Fruit fly (Drosophila melanogaster) whole organism, embryonic: ENCODE data around the gene RpL23A.

Source experiments
- Atf-2 ChIP-seq: fragments of 200-800 bp; sonication (Bioruptor generic); optimal IDR thresholded peaks from 2 replicates; lab custom pipeline; 2016; ENCODE audit warnings: missing biosample characterization, missing genetic modification characterization
- Awh ChIP-seq: fragments of 200-800 bp; sonication (Bioruptor generic); IDR thresholded peaks from 2 replicates; pipeline ENCODE4, ENCODE4 v1.3.6; 2022; ENCODE audit warnings: missing biosample characterization, missing genetic modification characterization
- Blimp-1 ChIP-seq: fragments of 200-800 bp; sonication (Bioruptor generic); optimal IDR thresholded peaks from 3 replicates; lab custom pipeline; 2018; ENCODE audit warnings: missing biosample characterization, missing genetic modification characterization, mild to moderate bottlenecking, moderate library complexity, missing genetic modification reagents
- BtbVII ChIP-seq: fragments of 200-800 bp; sonication (Bioruptor generic); optimal IDR thresholded peaks from 3 replicates; lab custom pipeline; 2017; ENCODE audit warnings: missing biosample characterization, mild to moderate bottlenecking, missing genetic modification characterization
- CG10147 ChIP-seq: fragments of 200-800 bp; sonication (Bioruptor generic); optimal IDR thresholded peaks from 2 replicates; lab custom pipeline; 2019; ENCODE audit warnings: missing biosample characterization, mild to moderate bottlenecking, missing genetic modification characterization, moderate library complexity
- CG10267 ChIP-seq: fragments of 200-800 bp; sonication (Bioruptor generic); optimal IDR thresholded peaks from 2 replicates; lab custom pipeline; 2018; ENCODE audit warnings: missing biosample characterization, mild to moderate bottlenecking, missing genetic modification characterization, moderate library complexity
- CG10321 ChIP-seq: fragments of 200-800 bp; sonication (Bioruptor generic); IDR thresholded peaks from 2 replicates; pipeline ENCODE4 v1.3.6; 2022; ENCODE audit warnings: missing biosample characterization, missing genetic modification characterization
- CG12299 ChIP-seq: fragments of 200-800 bp; sonication (Bioruptor generic); optimal IDR thresholded peaks from 2 replicates; lab custom pipeline; 2018; ENCODE audit warnings: missing biosample characterization, mild to moderate bottlenecking, missing genetic modification characterization
- CG14860 ChIP-seq: fragments of 200-800 bp; sonication (Bioruptor generic); IDR thresholded peaks from 3 replicates; pipeline ENCODE4 v1.3.6; 2022; ENCODE audit warnings: missing biosample characterization, missing genetic modification characterization; ENCODE audit not compliant: partially characterized antibody
- CG17186 ChIP-seq: fragments of 200-800 bp; sonication (Bioruptor generic); optimal IDR thresholded peaks from 3 replicates; lab custom pipeline; 2017; ENCODE audit warnings: missing biosample characterization, missing genetic modification reagents, missing genetic modification characterization
- CG2120 ChIP-seq: fragments of 200-800 bp; sonication (Bioruptor generic); optimal IDR thresholded peaks from 3 replicates; lab custom pipeline; 2016; ENCODE audit warnings: missing biosample characterization, missing genetic modification characterization
- CG2712 ChIP-seq: fragments of 200-800 bp; optimal IDR thresholded peaks from 3 replicates; lab custom pipeline; 2019; ENCODE audit warnings: missing biosample characterization, mild to moderate bottlenecking, missing genetic modification characterization, moderate library complexity
- CG32532 ChIP-seq: fragments of 200-800 bp; sonication (Bioruptor generic); IDR thresholded peaks from 2 replicates; pipeline ENCODE4 v1.3.6; 2022; ENCODE audit warnings: missing biosample characterization, missing genetic modification characterization
- CG33557 ChIP-seq: fragments of 200-800 bp; sonication (Bioruptor generic); optimal IDR thresholded peaks from 2 replicates; lab custom pipeline; 2019; ENCODE audit warnings: missing biosample characterization, mild to moderate bottlenecking, missing genetic modification characterization, moderate library complexity
- CG4282 ChIP-seq: fragments of 200-800 bp; sonication (Bioruptor generic); optimal IDR thresholded peaks from 2 replicates; lab custom pipeline; 2016; ENCODE audit warnings: missing biosample characterization, missing genetic modification characterization
- CG4617 ChIP-seq: fragments of 200-800 bp; sonication (Bioruptor generic); optimal IDR thresholded peaks from 3 replicates; lab custom pipeline; 2016; ENCODE audit warnings: missing biosample characterization, missing genetic modification characterization, borderline replicate concordance
- CG4707 ChIP-seq: fragments of 200-800 bp; sonication (Bioruptor generic); optimal IDR thresholded peaks from 2 replicates; lab custom pipeline; 2018; ENCODE audit warnings: missing biosample characterization, mild to moderate bottlenecking, missing genetic modification characterization, moderate library complexity
- CG5180 ChIP-seq: fragments of 200-800 bp; sonication (Bioruptor generic); optimal IDR thresholded peaks from 3 replicates; lab custom pipeline; 2017; ENCODE audit warnings: missing biosample characterization, missing genetic modification characterization, mild to moderate bottlenecking, moderate library complexity, missing genetic modification reagents
- CG6765 ChIP-seq: fragments of 200-800 bp; sonication (Bioruptor generic); optimal IDR thresholded peaks from 3 replicates; lab custom pipeline; 2017; ENCODE audit warnings: missing biosample characterization, mild to moderate bottlenecking, missing genetic modification characterization
- CG7745 ChIP-seq: fragments of 200-800 bp; sonication (Bioruptor generic); optimal IDR thresholded peaks from 2 replicates; lab custom pipeline; 2018; ENCODE audit warnings: missing biosample characterization, mild to moderate bottlenecking, missing genetic modification characterization, moderate library complexity
- CG9727 ChIP-seq: fragments of 200-800 bp; sonication (Bioruptor generic); optimal IDR thresholded peaks from 3 replicates; lab custom pipeline; 2017; ENCODE audit warnings: missing biosample characterization, mild to moderate bottlenecking, missing genetic modification characterization
- Chrac-16 ChIP-seq: fragments of 200-800 bp; sonication (Bioruptor generic); optimal IDR thresholded peaks from 3 replicates; lab custom pipeline; 2016; ENCODE audit warnings: missing biosample characterization, missing genetic modification characterization
- Dll ChIP-seq: fragments of 200-800 bp; sonication (Bioruptor generic); IDR thresholded peaks from 4 replicates; pipeline ENCODE4 v1.3.6; 2022; ENCODE audit warnings: missing biosample characterization, missing genetic modification characterization; ENCODE audit not compliant: partially characterized antibody
- Hey ChIP-seq: fragments of 200-800 bp; sonication (Bioruptor generic); optimal IDR thresholded peaks from 3 replicates; lab custom pipeline; 2018; ENCODE audit warnings: missing biosample characterization, mild to moderate bottlenecking, missing genetic modification characterization
- Myb ChIP-seq: fragments of 200-800 bp; sonication (Bioruptor generic); optimal IDR thresholded peaks from 2 replicates; lab custom pipeline; 2016; ENCODE audit warnings: missing biosample characterization, missing genetic modification characterization
- Spps ChIP-seq: fragments of 200-800 bp; sonication (Bioruptor generic); optimal IDR thresholded peaks from 2 replicates; lab custom pipeline; 2018; ENCODE audit warnings: missing biosample characterization, mild to moderate bottlenecking, missing genetic modification characterization
- Usf ChIP-seq: fragments of 200-800 bp; sonication (Bioruptor generic); optimal IDR thresholded peaks from 2 replicates; lab custom pipeline; 2017; ENCODE audit warnings: missing genotype, missing biosample characterization, missing genetic modification characterization
- aop ChIP-seq: fragments of 200-800 bp; sonication (Bioruptor generic); IDR thresholded peaks from 2 replicates; pipeline ENCODE4 v1.3.6; 2022; ENCODE audit warnings: missing biosample characterization, missing genetic modification characterization
- ap ChIP-seq: fragments of 200-800 bp; sonication (Bioruptor generic); IDR thresholded peaks from 2 replicates; pipeline ENCODE4 v1.3.6; 2022; ENCODE audit warnings: missing biosample characterization, missing genetic modification characterization
- bab2 ChIP-seq: fragments of 200-800 bp; sonication (Bioruptor generic); optimal IDR thresholded peaks from 2 replicates; lab custom pipeline; 2016; ENCODE audit warnings: missing biosample characterization, missing genetic modification characterization
- btn ChIP-seq: fragments of 200-800 bp; sonication (Bioruptor generic); optimal IDR thresholded peaks from 2 replicates; lab custom pipeline; 2016; ENCODE audit warnings: missing biosample characterization, missing genetic modification characterization
- caup ChIP-seq: fragments of 200-800 bp; sonication (Bioruptor generic); optimal IDR thresholded peaks from 3 replicates; lab custom pipeline; 2017; ENCODE audit warnings: missing biosample characterization, mild to moderate bottlenecking, missing genetic modification characterization, moderate library complexity; ENCODE audit not compliant: severe bottlenecking
- cg ChIP-seq: fragments of 200-800 bp; sonication (Bioruptor generic); optimal IDR thresholded peaks from 3 replicates; lab custom pipeline; 2019; ENCODE audit warnings: missing biosample characterization, mild to moderate bottlenecking, missing genetic modification characterization, moderate library complexity
- crol ChIP-seq: fragments of 200-800 bp; sonication (Bioruptor generic); IDR thresholded peaks from 2 replicates; pipeline ENCODE4 v1.3.6; 2022; ENCODE audit warnings: missing biosample characterization, missing genetic modification characterization
- dysf ChIP-seq: fragments of 200-800 bp; sonication (Bioruptor generic); IDR thresholded peaks from 3 replicates; pipeline ENCODE4 v1.3.6; 2022; ENCODE audit warnings: missing biosample characterization, missing genetic modification characterization
- gce ChIP-seq: fragments of 200-800 bp; sonication (Bioruptor generic); IDR thresholded peaks from 3 replicates; pipeline ENCODE4 v1.3.6; 2022; ENCODE audit warnings: missing biosample characterization, missing genetic modification characterization
- gcm2 ChIP-seq: fragments of 200-800 bp; sonication (Bioruptor generic); optimal IDR thresholded peaks from 2 replicates; lab custom pipeline; 2016; ENCODE audit warnings: missing biosample characterization, missing genetic modification characterization
- inv ChIP-seq: fragments of 200-800 bp; sonication (Bioruptor generic); IDR thresholded peaks from 2 replicates; pipeline ENCODE4 v1.3.6; 2022; ENCODE audit warnings: missing biosample characterization, missing genetic modification characterization; ENCODE audit not compliant: partially characterized antibody
- lbe ChIP-seq: fragments of 200-800 bp; sonication (Bioruptor generic); optimal IDR thresholded peaks from 2 replicates; lab custom pipeline; 2016; ENCODE audit warnings: missing biosample characterization, mild to moderate bottlenecking, missing genetic modification characterization
- maf-S ChIP-seq: fragments of 200-800 bp; sonication (Bioruptor generic); optimal IDR thresholded peaks from 2 replicates; lab custom pipeline; 2016; ENCODE audit warnings: missing biosample characterization, missing genetic modification characterization
- onecut ChIP-seq: fragments of 200-800 bp; sonication (Bioruptor generic); IDR thresholded peaks from 2 replicates; pipeline ENCODE4 v1.3.6; 2022; ENCODE audit warnings: missing biosample characterization, missing genetic modification characterization
- pnt ChIP-seq: fragments of 200-800 bp; sonication (Bioruptor generic); optimal IDR thresholded peaks from 3 replicates; lab custom pipeline; 2016; ENCODE audit warnings: missing biosample characterization, missing genetic modification characterization
- prd ChIP-seq, 3 experiments: fragments of >200 bp in 2 of 3; fragments of 200-800 bp in 1 of 3; sonication (Bioruptor generic) in 1 of 3; optimal IDR thresholded peaks in 2 of 3; IDR thresholded peaks in 1 of 3; 2 replicates in 2 of 3; 3 replicates in 1 of 3; pipeline versions ENCODE4 v1.3.6 to Lab custom; 2017 to 2022; ENCODE audit warnings: missing biosample characterization in 1 of 3, missing genetic modification characterization in 1 of 3
- ro ChIP-seq: fragments of 200-800 bp; sonication (Bioruptor generic); IDR thresholded peaks from 2 replicates; pipeline ENCODE4 v1.3.6; 2022; ENCODE audit warnings: missing biosample characterization, missing genetic modification characterization
- sna ChIP-seq: fragments of 200-800 bp; sonication (Bioruptor generic); IDR thresholded peaks from 2 replicates; pipeline ENCODE4 v1.3.6; 2022; ENCODE audit warnings: missing biosample characterization, missing genetic modification characterization; ENCODE audit not compliant: partially characterized antibody
- unpg ChIP-seq: fragments of 200-800 bp; sonication (Bioruptor generic); optimal IDR thresholded peaks from 3 replicates; lab custom pipeline; 2018; ENCODE audit warnings: missing biosample characterization, mild to moderate bottlenecking, missing genetic modification characterization, moderate library complexity
- usp ChIP-seq: fragments of >200 bp; optimal IDR thresholded peaks from 2 replicates; lab custom pipeline; 2017; ENCODE audit warnings: missing biosample characterization, missing genetic modification characterization
- wek ChIP-seq: fragments of 200-800 bp; sonication (Bioruptor generic); optimal IDR thresholded peaks from 3 replicates; lab custom pipeline; 2018; ENCODE audit warnings: missing biosample characterization, mild to moderate bottlenecking, missing genetic modification characterization, moderate library complexity
- wor ChIP-seq: fragments of 200-800 bp; sonication (Bioruptor generic); IDR thresholded peaks from 2 replicates; pipeline ENCODE4 v1.3.6; 2022; ENCODE audit warnings: missing biosample characterization, missing genetic modification characterization

RpL23A gene

DNA sequence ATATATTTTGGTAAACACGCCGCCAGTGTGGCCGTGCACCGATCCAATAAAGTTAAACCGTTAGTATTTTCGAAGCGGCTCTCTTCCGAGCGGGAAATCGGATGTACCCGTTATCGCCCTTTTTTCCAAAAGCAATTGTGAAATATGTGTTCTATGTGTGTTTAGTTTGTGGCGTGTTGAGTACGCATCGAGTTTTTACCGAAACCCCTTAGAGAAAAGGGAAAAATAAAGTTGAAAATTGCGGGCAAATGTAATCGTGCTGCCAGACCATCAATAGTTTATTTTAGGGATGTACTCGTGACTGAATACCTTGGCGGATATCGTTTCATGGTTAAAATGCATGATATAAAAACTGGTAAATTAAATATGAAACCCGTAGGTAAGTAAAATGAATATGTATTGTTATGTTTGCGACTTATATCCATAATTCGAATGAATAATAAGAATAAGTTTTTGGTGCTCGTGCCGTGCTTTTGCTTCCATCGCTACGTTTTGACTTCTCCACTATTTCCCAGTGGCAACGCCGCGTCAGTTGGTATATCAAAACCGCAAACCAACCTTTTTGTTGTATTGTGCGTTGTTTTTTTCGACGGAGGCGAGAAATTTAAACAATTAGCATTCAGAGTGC is 29.2 kb downstream of the RpL23A start, which contains the start of the genes Mettl2 and Bgb (continued):
- TF ChIP-seq crol (GFP tag; lab: Robert Waterston, UW): no peak
- TF ChIP-seq CG5180 (GFP tag; lab: Kevin White, UChicago): no peak
- TF ChIP-seq gce (GFP tag; lab: Robert Waterston, UW): no peak
- TF ChIP-seq CG17186 (GFP tag; lab: Kevin White, UChicago): peak; percentile 53
- peak; percentile 59 for TF ChIP-seq CG4617 (GFP tag; lab: Kevin White, UChicago)
- TF ChIP-seq Blimp-1 (GFP tag; lab: Kevin White, UChicago): no peak
- no peak for TF ChIP-seq cg (GFP tag; lab: Kevin White, UChicago)
- TF ChIP-seq CG12299 (tag; lab: Kevin White, UChicago): no peak
- TF ChIP-seq CG10321 (GFP tag; lab: Robert Waterston, UW): no peak
- peak; percentile 8 for TF ChIP-seq BtbVII (GFP tag; lab: Kevin White, UChicago)
- no peak for TF ChIP-seq CG4282
- peak; percentile 80 for TF ChIP-seq maf-S
- no peak for TF ChIP-seq Hey (tag; lab: Kevin White, UChicago)
- peak; percentile 66 for TF ChIP-seq ro (GFP tag; lab: Robert Waterston, UW)
- TF ChIP-seq Atf-2 (GFP tag; lab: Kevin White, UChicago): peak; percentile 64
- TF ChIP-seq wek: no peak
- peak; percentile 25; the same call in 1 of the 2 replicates for TF ChIP-seq Awh (GFP tag; lab: Robert Waterston, UW)
- TF ChIP-seq CG33557 (GFP tag; lab: Kevin White, UChicago): peak; percentile 61
- TF ChIP-seq CG7745 (tag; lab: Kevin White, UChicago): no peak
- TF ChIP-seq bab2 (GFP tag; lab: Kevin White, UChicago): peak; percentile 79
- peak; percentile 2 for TF ChIP-seq lbe (GFP tag; lab: Kevin White, UChicago)
- TF ChIP-seq CG14860 (GFP tag; lab: Robert Waterston, UW): peak; percentile 75
- TF ChIP-seq CG9727 (GFP tag; lab: Kevin White, UChicago): peak; percentile 72
- TF ChIP-seq caup: peak; percentile 53
- peak; percentile 87 for TF ChIP-seq dysf (GFP tag; lab: Robert Waterston, UW)
- no peak for TF ChIP-seq prd (optimal IDR thresholded peaks at IDR 0.05; lab: Kevin White, UChicago)
- peak; percentile 91 for TF ChIP-seq prd (GFP tag; IDR thresholded peaks at IDR 0.05; lab: Robert Waterston, UW)
- TF ChIP-seq Myb (GFP tag; lab: Kevin White, UChicago): peak; percentile 80
- peak; percentile 83 for TF ChIP-seq CG32532 (GFP tag; lab: Robert Waterston, UW)
- peak; percentile 88 for TF ChIP-seq CG2120 (GFP tag; lab: Kevin White, UChicago)
- no peak for TF ChIP-seq gcm2 (GFP tag; lab: Kevin White, UChicago)
- peak; percentile 71 for TF ChIP-seq unpg (GFP tag; lab: Kevin White, UChicago)
- TF ChIP-seq inv (GFP tag; lab: Robert Waterston, UW): peak; percentile 84
- peak; percentile 85 for TF ChIP-seq Dll (GFP tag; lab: Robert Waterston, UW)
- peak; percentile 53 for TF ChIP-seq wor (GFP tag; lab: Robert Waterston, UW)
- peak; percentile 52 for TF ChIP-seq Usf
- TF ChIP-seq CG10267 (tag; lab: Kevin White, UChicago): peak; percentile 66
- TF ChIP-seq Spps (tag; lab: Kevin White, UChicago): peak; percentile 65
- TF ChIP-seq usp (GFP tag; lab: Kevin White, UChicago): no peak
- TF ChIP-seq Chrac-16 (GFP tag; lab: Kevin White, UChicago): peak; percentile 76
- TF ChIP-seq btn (GFP tag; lab: Kevin White, UChicago): peak; percentile 29
- peak; percentile 69; the same call in 1 of the 2 replicates for TF ChIP-seq sna (GFP tag; lab: Robert Waterston, UW)
- TF ChIP-seq pnt: peak; percentile 90
- peak; percentile 77 for TF ChIP-seq CG2712
- no peak for TF ChIP-seq CG4707 (GFP tag; lab: Kevin White, UChicago)
- TF ChIP-seq CG6765 (GFP tag; lab: Kevin White, UChicago): peak; percentile 34
- TF ChIP-seq ap (GFP tag; lab: Robert Waterston, UW): no peak
- TF ChIP-seq aop (GFP tag; lab: Robert Waterston, UW): no peak
- peak; percentile 30; the same call in 1 of the 2 replicates for TF ChIP-seq onecut (GFP tag; lab: Robert Waterston, UW)
- TF ChIP-seq CG10147 (GFP tag; lab: Kevin White, UChicago): peak; percentile 76
